Fruit fly (Drosophila melanogaster): ENCODE measurements around the gene Ptp4E.

Ptp4E gene

dm6 chrX:4908926-4909432 lies 29.9 kb upstream of the Ptp4E start, which contains the start of gene CG32772 (continued):
- peak; percentile 99 for TF ChIP-seq CG7368 (GFP tag; optimal IDR thresholded peaks at IDR 0.05)
- peak; percentile 95 for TF ChIP-seq achi (GFP tag; optimal IDR thresholded peaks at IDR 0.05)
- TF ChIP-seq topi (GFP tag; optimal IDR thresholded peaks at IDR 0.05) = peak; percentile 94
- peak; percentile 13 for TF ChIP-seq fkh (GFP tag; optimal IDR thresholded peaks at IDR 0.05)
- TF ChIP-seq CG3032 (tag; optimal IDR thresholded peaks at IDR 0.05) = peak; percentile 97
- TF ChIP-seq CG16779 (tag; optimal IDR thresholded peaks at IDR 0.05) = peak; percentile 99
- peak; percentile 99 for TF ChIP-seq CG8632 (GFP tag; optimal IDR thresholded peaks at IDR 0.05)
- TF ChIP-seq fd85E (GFP tag; optimal IDR thresholded peaks at IDR 0.05) = peak; percentile 93
- TF ChIP-seq dsx (GFP tag; optimal IDR thresholded peaks at IDR 0.05; ENCODE audit: poor library complexity, severe bottlenecking) = peak; percentile 95
- peak; percentile 97 to 99 for TF ChIP-seq salr (GFP tag; optimal IDR thresholded peaks at IDR 0.05)
- TF ChIP-seq Hr4 (GFP tag; optimal IDR thresholded peaks at IDR 0.05) = peak; percentile 79
- TF ChIP-seq CG11762 (GFP tag; optimal IDR thresholded peaks at IDR 0.05; ENCODE audit: insufficient read depth) = peak; percentile 96
- peak; percentile 98 for TF ChIP-seq Eip75B (GFP tag; optimal IDR thresholded peaks at IDR 0.05)
- TF ChIP-seq CG32006 (GFP tag; optimal IDR thresholded peaks at IDR 0.05) = peak; percentile 89
- peak; percentile 87 for TF ChIP-seq Smox (GFP tag; optimal IDR thresholded peaks at IDR 0.05)
- TF ChIP-seq vri (GFP tag; optimal IDR thresholded peaks at IDR 0.05) = peak; percentile 97
- TF ChIP-seq Met (GFP tag; optimal IDR thresholded peaks at IDR 0.05) = peak; percentile 87
- peak; percentile 74 for TF ChIP-seq CG4318 (GFP tag; optimal IDR thresholded peaks at IDR 0.05)
- peak; percentile 99 for TF ChIP-seq dac (GFP tag; optimal IDR thresholded peaks at IDR 0.05)

DNA sequence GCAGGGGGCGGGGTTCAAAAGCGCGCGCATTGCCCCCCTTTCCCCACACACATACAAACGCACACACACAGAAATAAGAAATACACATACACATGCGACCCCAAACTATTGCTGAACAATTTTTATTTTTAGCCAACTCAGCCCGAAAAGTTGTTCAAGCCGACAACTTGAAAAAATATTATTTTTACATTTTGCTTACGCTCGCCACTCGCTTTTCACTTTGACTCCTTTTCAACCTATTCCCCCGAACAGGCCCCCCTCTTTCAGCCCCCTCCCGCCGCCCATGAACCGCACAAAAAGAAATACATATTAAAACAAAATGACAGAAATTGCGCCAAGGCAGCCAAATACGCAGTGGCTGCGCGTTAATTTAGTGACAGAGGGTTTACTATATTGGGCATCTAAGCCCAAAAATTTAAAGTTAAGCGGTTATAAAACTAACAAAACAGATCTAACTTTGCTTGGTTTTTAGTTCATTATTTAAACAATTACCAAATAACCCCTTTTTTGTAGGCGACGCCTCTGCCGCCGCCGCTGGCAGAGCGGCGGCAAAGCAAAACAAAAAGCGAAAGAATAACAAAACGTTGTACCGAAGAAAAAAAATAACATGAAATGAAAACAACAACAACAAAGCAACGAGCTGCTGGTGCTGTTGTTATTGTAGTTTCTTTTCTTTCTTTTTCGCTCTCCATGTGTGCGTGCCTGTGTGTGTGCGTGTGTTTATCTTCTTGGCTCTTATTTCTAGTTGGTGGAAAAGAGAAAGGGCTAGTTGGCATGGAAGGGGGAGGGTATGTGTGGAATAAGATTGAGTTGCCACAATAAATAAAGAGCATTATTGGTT lies 28.8 kb upstream of the Ptp4E start:
- peak; percentile 100 for TF ChIP-seq CG6854 (GFP tag; optimal IDR thresholded peaks at IDR 0.05)
- peak; percentile 100 for TF ChIP-seq Ets96B (tag; optimal IDR thresholded peaks at IDR 0.05)
- TF ChIP-seq CG3919 (GFP tag; optimal IDR thresholded peaks at IDR 0.05) = peak; percentile 100
- peak; percentile 100 for TF ChIP-seq CG15336 (GFP tag; IDR thresholded peaks at IDR 0.05)
- TF ChIP-seq Ets21C (GFP tag; optimal IDR thresholded peaks at IDR 0.05) = peak; percentile 100
- TF ChIP-seq pdm3 (GFP tag; optimal IDR thresholded peaks at IDR 0.05) = peak; percentile 100
- peak; percentile 100 for TF ChIP-seq CG8119 (GFP tag; IDR thresholded peaks at IDR 0.05)
- peak; percentile 99 for TF ChIP-seq achi (GFP tag; optimal IDR thresholded peaks at IDR 0.05)
- TF ChIP-seq CG16779 (tag; optimal IDR thresholded peaks at IDR 0.05) = peak; percentile 99
- TF ChIP-seq dsx (GFP tag; optimal IDR thresholded peaks at IDR 0.05; ENCODE audit: poor library complexity, severe bottlenecking) = peak; percentile 100
- peak; percentile 100 for TF ChIP-seq Eip78C (GFP tag)
- peak; percentile 100 for TF ChIP-seq dac (GFP tag; optimal IDR thresholded peaks at IDR 0.05)
- TF ChIP-seq fd85E (GFP tag; optimal IDR thresholded peaks at IDR 0.05) = peak; percentile 99
- peak; percentile 100 for TF ChIP-seq Sox14 (GFP tag; optimal IDR thresholded peaks at IDR 0.05)
- TF ChIP-seq Met (GFP tag; optimal IDR thresholded peaks at IDR 0.05) = peak; percentile 100
- peak; percentile 100 for TF ChIP-seq cyc (GFP tag; optimal IDR thresholded peaks at IDR 0.05)
- peak; percentile 100 for TF ChIP-seq Smox (GFP tag; optimal IDR thresholded peaks at IDR 0.05)
- TF ChIP-seq CG31627 (GFP tag; optimal IDR thresholded peaks at IDR 0.05) = peak; percentile 100
- TF ChIP-seq esn (GFP tag; optimal IDR thresholded peaks at IDR 0.05) = peak; percentile 100
- TF ChIP-seq Sox102F (GFP tag; optimal IDR thresholded peaks at IDR 0.05) = peak; percentile 100
- TF ChIP-seq acj6 (GFP tag; optimal IDR thresholded peaks at IDR 0.05) = peak; percentile 100
- peak; percentile 100 for TF ChIP-seq CG6276 (GFP tag; optimal IDR thresholded peaks at IDR 0.05)
- TF ChIP-seq CG11902 (GFP tag; optimal IDR thresholded peaks at IDR 0.05) = peak; percentile 100
- TF ChIP-seq Blimp-1 (GFP tag; optimal IDR thresholded peaks at IDR 0.05) = peak; percentile 99
- TF ChIP-seq CG1621 (tag; optimal IDR thresholded peaks at IDR 0.05) = peak; percentile 100
- peak; percentile 100 for TF ChIP-seq vri (GFP tag; optimal IDR thresholded peaks at IDR 0.05)
- TF ChIP-seq fd59A (GFP tag; optimal IDR thresholded peaks at IDR 0.05) = peak; percentile 100
- TF ChIP-seq CG3032 (tag; optimal IDR thresholded peaks at IDR 0.05) = peak; percentile 100
- peak; percentile 100 for TF ChIP-seq CG8319 (GFP tag; optimal IDR thresholded peaks at IDR 0.05)
- TF ChIP-seq Hr4 (GFP tag; optimal IDR thresholded peaks at IDR 0.05) = peak; percentile 100
- peak; percentile 100 for TF ChIP-seq Gug (GFP tag; IDR thresholded peaks at IDR 0.05)
- peak; percentile 100 for TF ChIP-seq CG11762 (GFP tag; optimal IDR thresholded peaks at IDR 0.05; ENCODE audit: insufficient read depth)
- TF ChIP-seq Eip93F (GFP tag; optimal IDR thresholded peaks at IDR 0.05) = peak; percentile 100
- TF ChIP-seq svp (GFP tag) = peak; percentile 100
- peak; percentile 100 for TF ChIP-seq lz (GFP tag; optimal IDR thresholded peaks at IDR 0.05)
- peak; percentile 100 for TF ChIP-seq CG32006 (GFP tag; optimal IDR thresholded peaks at IDR 0.05)
- peak; percentile 100 for TF ChIP-seq CG6792 (GFP tag; optimal IDR thresholded peaks at IDR 0.05)
- TF ChIP-seq Hr39 (GFP tag; optimal IDR thresholded peaks at IDR 0.05) = peak; percentile 100
- TF ChIP-seq fkh (GFP tag; optimal IDR thresholded peaks at IDR 0.05) = peak; percentile 97
- peak; percentile 100 for TF ChIP-seq Eip75B (GFP tag; optimal IDR thresholded peaks at IDR 0.05)
